Worm (Caenorhabditis elegans): ENCODE measurements around the gene F42H10.2.

Gene F42H10.2

ce11 chrIII:8529002-8529401 is 38.6 kb downstream of the F42H10.2 start (continued):
- TF ChIP-seq nhr-28 (tag; optimal IDR thresholded peaks at IDR 0.05) = no peak
- peak; percentile 12 for TF ChIP-seq elt-2 (tag; optimal IDR thresholded peaks at IDR 0.05)
- peak; percentile 87 for TF ChIP-seq nhr-71 (tag; optimal IDR thresholded peaks at IDR 0.05)
- peak; percentile 49 for TF ChIP-seq C04F5.9 (tag; optimal IDR thresholded peaks at IDR 0.05)
- no peak for TF ChIP-seq lin-13 (GFP tag; optimal IDR thresholded peaks at IDR 0.05)
- no peak for TF ChIP-seq hlh-17 (GFP tag; optimal IDR thresholded peaks at IDR 0.05; ENCODE audit: borderline replicate concordance)
- no peak for TF ChIP-seq zag-1 (tag; optimal IDR thresholded peaks at IDR 0.05)
- TF ChIP-seq nhr-84 (tag; optimal IDR thresholded peaks at IDR 0.05) = no peak
- TF ChIP-seq nhr-19 (GFP tag; conservative IDR thresholded peaks at IDR 0.05) = peak; percentile 56
- TF ChIP-seq C16A3.4 (tag; optimal IDR thresholded peaks at IDR 0.05) = no peak
- TF ChIP-seq sox-4 (tag; optimal IDR thresholded peaks at IDR 0.05) = peak; percentile 17
- peak; percentile 73 for TF ChIP-seq nhr-20 (tag; optimal IDR thresholded peaks at IDR 0.05)
- peak; percentile 33 for TF ChIP-seq lin-15B (tag; optimal IDR thresholded peaks at IDR 0.05)
- TF ChIP-seq unc-30 (tag; optimal IDR thresholded peaks at IDR 0.05) = no peak
- TF ChIP-seq xbp-1 (tag; optimal IDR thresholded peaks at IDR 0.05) = peak; percentile 86
- TF ChIP-seq skn-1 (tag; optimal IDR thresholded peaks at IDR 0.05) = peak; percentile 73
- TF ChIP-seq alr-1 (tag; optimal IDR thresholded peaks at IDR 0.05; ENCODE audit: borderline replicate concordance) = no peak
- TF ChIP-seq egl-13 (tag; optimal IDR thresholded peaks at IDR 0.05) = peak; percentile 82
- TF ChIP-seq ceh-82 (tag; optimal IDR thresholded peaks at IDR 0.05) = peak in 2 of 3 experiments; percentile 48 to 53
- TF ChIP-seq jun-1 (tag; optimal IDR thresholded peaks at IDR 0.05) = peak; percentile 43
- TF ChIP-seq ces-1 (GFP tag; optimal IDR thresholded peaks at IDR 0.05) = no peak
- no peak for TF ChIP-seq unc-130 (tag; optimal IDR thresholded peaks at IDR 0.05)
- TF ChIP-seq fos-1 (tag; optimal IDR thresholded peaks at IDR 0.05) = no peak
- TF ChIP-seq sptf-1 (tag; optimal IDR thresholded peaks at IDR 0.05) = no peak
- no peak for TF ChIP-seq tlp-1 (tag; optimal IDR thresholded peaks at IDR 0.05)
- peak; percentile 88 for TF ChIP-seq lir-3 (tag; optimal IDR thresholded peaks at IDR 0.05; ENCODE audit: poor library complexity)
- peak; percentile 86 for TF ChIP-seq lin-14 (GFP tag; optimal IDR thresholded peaks at IDR 0.05)
- TF ChIP-seq aha-1 (tag; optimal IDR thresholded peaks at IDR 0.05) = no peak
- TF ChIP-seq mab-9 (GFP tag; IDR thresholded peaks at IDR 0.05) = no peak
- peak; percentile 22 for TF ChIP-seq nhr-11 (tag; optimal IDR thresholded peaks at IDR 0.05)
- peak; percentile 87 for TF ChIP-seq lsy-2 (tag; optimal IDR thresholded peaks at IDR 0.05)
- peak; percentile 65 for TF ChIP-seq pax-3 (tag; optimal IDR thresholded peaks at IDR 0.05)
- TF ChIP-seq aly-2 (tag; optimal IDR thresholded peaks at IDR 0.05) = peak; percentile 40
- no peak for TF ChIP-seq sup-37 (GFP tag; optimal IDR thresholded peaks at IDR 0.05)
- TF ChIP-seq zip-4 (GFP tag; optimal IDR thresholded peaks at IDR 0.05) = peak; percentile 100
- TF ChIP-seq isw-1 (GFP tag; IDR thresholded peaks at IDR 0.05) = peak; percentile 83
- TF ChIP-seq mef-2 (tag; optimal IDR thresholded peaks at IDR 0.05) = no peak
- peak; percentile 58 to 66 for TF ChIP-seq efl-1 (optimal IDR thresholded peaks at IDR 0.05)
- TF ChIP-seq efl-1 (GFP tag; optimal IDR thresholded peaks at IDR 0.05 in 1 of 2) = peak; percentile 68 to 94
- TF ChIP-seq lin-39 (tag; optimal IDR thresholded peaks at IDR 0.05) = peak; percentile 47
- peak; percentile 86 for TF ChIP-seq unc-86 (tag; optimal IDR thresholded peaks at IDR 0.05)
- TF ChIP-seq fkh-8 (tag; optimal IDR thresholded peaks at IDR 0.05) = peak; percentile 79
- TF ChIP-seq fkh-4 (tag; optimal IDR thresholded peaks at IDR 0.05; ENCODE audit: borderline replicate concordance) = peak; percentile 83
- TF ChIP-seq blmp-1 (tag; optimal IDR thresholded peaks at IDR 0.05) = peak; percentile 64
- TF ChIP-seq efl-3 (GFP tag; optimal IDR thresholded peaks at IDR 0.05) = peak; percentile 19
- TF ChIP-seq irx-1 (tag; optimal IDR thresholded peaks at IDR 0.05) = peak; percentile 88
- TF ChIP-seq nhr-76 (tag; optimal IDR thresholded peaks at IDR 0.05) = no peak
- TF ChIP-seq snu-23 (GFP tag; optimal IDR thresholded peaks at IDR 0.05) = peak; percentile 71
- peak; percentile 85 for TF ChIP-seq nhr-47 (tag; optimal IDR thresholded peaks at IDR 0.05)
- peak; percentile 28 to 71 (median 41) for TF ChIP-seq dpl-1 (GFP tag; optimal IDR thresholded peaks at IDR 0.05)
- no peak for TF ChIP-seq nhr-77 (tag; optimal IDR thresholded peaks at IDR 0.05)
